Worm (Caenorhabditis elegans) whole organism, L3 larva: Measurements from ENCODE around the gene cdc-25.2.

Experiments
- ZK546.5 ChIP-seq: sonication (generic microtip); optimal IDR thresholded peaks from 2 replicates; lab custom pipeline; 2017; ENCODE audit warnings: missing biosample characterization, missing genetic modification characterization
- ceh-82 ChIP-seq: fragments of 150-350 bp; optimal IDR thresholded peaks from 2 replicates; lab custom pipeline; 2014; ENCODE audit warnings: missing biosample characterization, missing genetic modification characterization
- fos-1 ChIP-seq: fragments of 150-350 bp; optimal IDR thresholded peaks from 2 replicates; lab custom pipeline; 2014; ENCODE audit warnings: missing biosample characterization, missing genetic modification characterization
- hmg-11 ChIP-seq: sonication (generic microtip); optimal IDR thresholded peaks from 2 replicates; lab custom pipeline; 2016; ENCODE audit warnings: missing genetic modification characterization, missing compliant biosample characterization
- lin-15B ChIP-seq: fragments of 150-350 bp; optimal IDR thresholded peaks from 2 replicates; lab custom pipeline; 2014; ENCODE audit warnings: missing biosample characterization, missing genetic modification characterization
- mml-1 ChIP-seq: fragments of 150-350 bp; sonication (generic microtip); optimal IDR thresholded peaks from 3 replicates; lab custom pipeline; 2014; ENCODE audit warnings: missing biosample characterization, missing genetic modification characterization
- nhr-11 ChIP-seq: fragments of 150-350 bp; optimal IDR thresholded peaks from 2 replicates; lab custom pipeline; 2014; ENCODE audit warnings: missing biosample characterization, missing genetic modification characterization
- nhr-12 ChIP-seq: fragments of 150-350 bp; optimal IDR thresholded peaks from 2 replicates; lab custom pipeline; 2014; ENCODE audit warnings: missing biosample characterization, missing genetic modification characterization
- snpc-4 ChIP-seq: fragments of 150-350 bp; optimal IDR thresholded peaks from 2 replicates; lab custom pipeline; 2014; ENCODE audit warnings: missing biosample characterization, missing genetic modification characterization
- unc-39 ChIP-seq: sonication (generic microtip); optimal IDR thresholded peaks from 4 replicates; lab custom pipeline; 2017; ENCODE audit warnings: missing biosample characterization, missing genetic modification characterization

DNA sequence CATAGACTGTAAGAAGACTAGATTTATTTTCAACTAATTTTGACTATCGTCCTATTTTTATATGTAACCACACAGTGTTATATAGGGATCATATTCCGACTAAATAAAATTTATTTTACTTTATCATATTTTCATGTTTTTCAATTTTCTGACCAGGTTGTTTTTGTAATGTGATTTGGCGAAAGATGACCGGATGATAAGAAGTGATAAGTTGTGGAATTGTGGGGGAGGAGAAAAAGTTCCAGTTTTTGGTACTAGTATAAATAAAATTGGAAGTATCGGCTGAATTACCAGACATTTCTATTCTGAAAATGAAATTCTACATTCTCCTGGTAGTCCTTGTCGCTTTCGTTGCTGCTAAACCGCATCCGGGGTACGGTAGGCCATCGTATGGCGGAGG, 18.5 kb downstream of the cdc-25.2 start, which contains the start of gene F16B4.7:
- no peak for TF ChIP-seq snpc-4
- TF ChIP-seq unc-39 (tag; lab: Kevin White, UChicago): no peak
- no peak for TF ChIP-seq ceh-82 (tag; lab: Kevin White, UChicago)
- no peak for TF ChIP-seq ZK546.5 (tag; lab: Kevin White, UChicago)
- no peak for TF ChIP-seq mml-1 (tag; lab: Kevin White, UChicago)
- no peak for TF ChIP-seq fos-1
- no peak for TF ChIP-seq lin-15B (tag; lab: Kevin White, UChicago)
- no peak for TF ChIP-seq nhr-12
- TF ChIP-seq hmg-11 (tag; lab: Kevin White, UChicago): no peak
- no peak for TF ChIP-seq nhr-11 (tag; lab: Kevin White, UChicago)
